Worm (Caenorhabditis elegans): ENCODE results near the gene asns-1.

Gene asns-1

ce11 chrV:8499407-8499806 is 46.6 kb upstream of the asns-1 start (continued):
- TF ChIP-seq ztf-26 (tag; optimal IDR thresholded peaks at IDR 0.05), result no peak
- peak; percentile 50; the same call in 1 of the 2 replicates for TF ChIP-seq hsf-1 (GFP tag; IDR thresholded peaks at IDR 0.05)
- TF ChIP-seq xnd-1 (tag; optimal IDR thresholded peaks at IDR 0.05), result no peak
- TF ChIP-seq egrh-3 (GFP tag; IDR thresholded peaks at IDR 0.05), result no peak
- TF ChIP-seq ets-4 (GFP tag; optimal IDR thresholded peaks at IDR 0.05), result no peak
- no peak for TF ChIP-seq zfh-2 (GFP tag; conservative IDR thresholded peaks at IDR 0.05)
- TF ChIP-seq Y53F4B.3 (GFP tag; IDR thresholded peaks at IDR 0.05), result peak; percentile 66
- TF ChIP-seq ztf-28 (GFP tag; IDR thresholded peaks at IDR 0.05), result no peak
- TF ChIP-seq dpl-1 (GFP tag; optimal IDR thresholded peaks at IDR 0.05), result no peak
- no peak for TF ChIP-seq aptf-3 (GFP tag; IDR thresholded peaks at IDR 0.05)
- TF ChIP-seq unc-130 (GFP tag; optimal IDR thresholded peaks at IDR 0.05), result peak; percentile 1
- TF ChIP-seq ceh-91 (GFP tag; IDR thresholded peaks at IDR 0.05), result no peak
- TF ChIP-seq ztf-22 (GFP tag; optimal IDR thresholded peaks at IDR 0.05), result peak; percentile 8
- no peak for TF ChIP-seq lir-1 (GFP tag; conservative IDR thresholded peaks at IDR 0.05)
- peak; percentile 71 for TF ChIP-seq nhr-90 (tag; optimal IDR thresholded peaks at IDR 0.05)
- no peak for TF ChIP-seq F23B12.7 (tag; optimal IDR thresholded peaks at IDR 0.05; ENCODE audit: insufficient read depth)
- TF ChIP-seq mes-4 (tag; optimal IDR thresholded peaks at IDR 0.05), result peak; percentile 19
- TF ChIP-seq dox-1 (GFP tag; IDR thresholded peaks at IDR 0.05), result peak; percentile 71
- peak; percentile 29 for TF ChIP-seq attf-5 (GFP tag; optimal IDR thresholded peaks at IDR 0.05)
- no peak for TF ChIP-seq pha-4 (tag; optimal IDR thresholded peaks at IDR 0.05)
- TF ChIP-seq B0035.1 (tag; optimal IDR thresholded peaks at IDR 0.05), result no peak
- peak; percentile 24 for TF ChIP-seq snpc-3.4 (tag; optimal IDR thresholded peaks at IDR 0.05)
- TF ChIP-seq B0261.1 (tag; optimal IDR thresholded peaks at IDR 0.05), result peak; percentile 67
- no peak for TF ChIP-seq T26A5.8 (tag; optimal IDR thresholded peaks at IDR 0.05)
- no peak for TF ChIP-seq ccch-3 (GFP tag; optimal IDR thresholded peaks at IDR 0.05)
- TF ChIP-seq bed-1 (GFP tag; IDR thresholded peaks at IDR 0.05), result no peak
- no peak for TF ChIP-seq B0019.2 (GFP tag; conservative IDR thresholded peaks at IDR 0.05)
- peak; percentile 12 for TF ChIP-seq lin-54 (GFP tag; optimal IDR thresholded peaks at IDR 0.05)
- no peak for TF ChIP-seq tbx-9 (tag; optimal IDR thresholded peaks at IDR 0.05; ENCODE audit: borderline replicate concordance)
- TF ChIP-seq F33H1.4 (GFP tag; IDR thresholded peaks at IDR 0.05), result 0 out of 2 replicates have a peak, but pooled peaks have one; percentile 13
- no peak for TF ChIP-seq ceh-58 (GFP tag; IDR thresholded peaks at IDR 0.05)
- no peak for TF ChIP-seq lin-35 (GFP tag; optimal IDR thresholded peaks at IDR 0.05)
- TF ChIP-seq snpc-1.3 (tag; optimal IDR thresholded peaks at IDR 0.05; ENCODE audit: insufficient read depth), result peak; percentile 19
- no peak for TF ChIP-seq repo-1 (tag; optimal IDR thresholded peaks at IDR 0.05)
- no peak for TF ChIP-seq unc-62 (GFP tag; optimal IDR thresholded peaks at IDR 0.05)
- TF ChIP-seq let-526 (GFP tag; IDR thresholded peaks at IDR 0.05), result no peak
- TF ChIP-seq cebp-1 (GFP tag; IDR thresholded peaks at IDR 0.05), result no peak
- peak; percentile 30 for TF ChIP-seq cebp-1 (tag; optimal IDR thresholded peaks at IDR 0.05)
- peak; percentile 55 for TF ChIP-seq sptf-2 (GFP tag; optimal IDR thresholded peaks at IDR 0.05)
- TF ChIP-seq F49E8.2 (tag; optimal IDR thresholded peaks at IDR 0.05; ENCODE audit: insufficient read depth), result no peak
- no peak for TF ChIP-seq madf-10 (tag; optimal IDR thresholded peaks at IDR 0.05)
- peak; percentile 67 for TF ChIP-seq ztf-18 (tag; optimal IDR thresholded peaks at IDR 0.05)
- peak; percentile 75 for TF ChIP-seq him-1 (tag; optimal IDR thresholded peaks at IDR 0.05)
- TF ChIP-seq Y79H2A.3 (GFP tag; conservative IDR thresholded peaks at IDR 0.05), result no peak
- no peak for TF ChIP-seq ceh-40 (GFP tag; IDR thresholded peaks at IDR 0.05)
- TF ChIP-seq aptf-2 (GFP tag; conservative IDR thresholded peaks at IDR 0.05), result no peak
- TF ChIP-seq lsl-1 (GFP tag; optimal IDR thresholded peaks at IDR 0.05), result peak; percentile 43
- TF ChIP-seq F52B5.7 (tag; optimal IDR thresholded peaks at IDR 0.05), result no peak
- no peak for TF ChIP-seq sea-2 (GFP tag; IDR thresholded peaks at IDR 0.05)
